Fruit fly (Drosophila melanogaster) whole organism, embryonic: Measurements from ENCODE around the gene CG9171.
A peak's percentile ranks its signal among the peaks of the same experiment; 100 is the strongest.

ENCODE experiments used
- Aef1 ChIP-seq: fragments of 200-800 bp; sonication (Bioruptor generic); IDR thresholded peaks from 3 replicates; pipeline ENCODE4 v1.3.6; 2022; ENCODE audit warnings: missing biosample characterization, missing genetic modification characterization
- BEAF-32 ChIP-seq: fragments of 200-800 bp; sonication (Bioruptor generic); optimal IDR thresholded peaks from 3 replicates; lab custom pipeline; 2017; ENCODE audit warnings: missing biosample characterization, missing genetic modification characterization, mild to moderate bottlenecking, moderate library complexity, missing genetic modification reagents
- C15 ChIP-seq: fragments of 200-800 bp; sonication (Bioruptor generic); IDR thresholded peaks from 3 replicates; pipeline ENCODE4 v1.3.6; 2022; ENCODE audit warnings: missing biosample characterization, missing genetic modification characterization
- CG10321 ChIP-seq: fragments of 200-800 bp; sonication (Bioruptor generic); IDR thresholded peaks from 2 replicates; pipeline ENCODE4 v1.3.6; 2022; ENCODE audit warnings: missing biosample characterization, missing genetic modification characterization
- CG12155 ChIP-seq: fragments of 200-800 bp; sonication (Bioruptor generic); optimal IDR thresholded peaks from 3 replicates; lab custom pipeline; 2016; ENCODE audit warnings: missing biosample characterization, missing genetic modification characterization
- CG12219 ChIP-seq: fragments of 200-800 bp; sonication (Bioruptor generic); optimal IDR thresholded peaks from 3 replicates; lab custom pipeline; 2018; ENCODE audit warnings: missing biosample characterization, mild to moderate bottlenecking, missing genetic modification characterization
- CG12391 ChIP-seq: fragments of 200-800 bp; sonication (Bioruptor generic); optimal IDR thresholded peaks from 3 replicates; lab custom pipeline; 2018; ENCODE audit warnings: missing biosample characterization, mild to moderate bottlenecking, missing genetic modification characterization, moderate library complexity
- CG13123 ChIP-seq: fragments of 200-800 bp; sonication (Bioruptor generic); optimal IDR thresholded peaks from 2 replicates; lab custom pipeline; 2016; ENCODE audit warnings: missing biosample characterization, missing genetic modification characterization
- CG16813 ChIP-seq: fragments of 200-800 bp; sonication (Bioruptor generic); IDR thresholded peaks from 3 replicates; pipeline ENCODE4 v1.3.6; 2022; ENCODE audit warnings: missing biosample characterization, missing genetic modification characterization; ENCODE audit not compliant: partially characterized antibody
- CG1792 ChIP-seq: fragments of 200-800 bp; sonication (Bioruptor generic); optimal IDR thresholded peaks from 2 replicates; lab custom pipeline; 2016; ENCODE audit warnings: missing biosample characterization, missing genetic modification characterization
- CG2875 ChIP-seq: fragments of 200-800 bp; sonication (Bioruptor generic); optimal IDR thresholded peaks from 2 replicates; lab custom pipeline; 2017; ENCODE audit warnings: missing biosample characterization, mild to moderate bottlenecking, missing genetic modification characterization, missing genetic modification reagents
- CG3065 ChIP-seq: fragments of 200-800 bp; sonication (Bioruptor generic); optimal IDR thresholded peaks from 2 replicates; lab custom pipeline; 2016; ENCODE audit warnings: missing biosample characterization, missing genetic modification characterization
- CG3281 ChIP-seq: fragments of 200-800 bp; sonication (Bioruptor generic); optimal IDR thresholded peaks from 3 replicates; lab custom pipeline; 2017; ENCODE audit warnings: missing biosample characterization, mild to moderate bottlenecking, missing genetic modification characterization
- CG34376 ChIP-seq: fragments of 200-800 bp; sonication (Bioruptor generic); optimal IDR thresholded peaks from 2 replicates; lab custom pipeline; 2018; ENCODE audit warnings: missing biosample characterization, mild to moderate bottlenecking, missing genetic modification characterization
- CG6689 ChIP-seq: fragments of 200-800 bp; sonication (Bioruptor generic); IDR thresholded peaks from 2 replicates; pipeline ENCODE4 v1.3.6; 2022; ENCODE audit warnings: missing biosample characterization, missing genetic modification characterization
- CG6854 ChIP-seq: fragments of 200-800 bp; sonication (Bioruptor generic); optimal IDR thresholded peaks from 3 replicates; lab custom pipeline; 2017; ENCODE audit warnings: missing biosample characterization, mild to moderate bottlenecking, missing genetic modification characterization
- CG7271 ChIP-seq: fragments of 200-800 bp; sonication (Bioruptor generic); optimal IDR thresholded peaks from 2 replicates; lab custom pipeline; 2018; ENCODE audit warnings: missing biosample characterization, mild to moderate bottlenecking, missing genetic modification characterization, moderate library complexity
- CG7357 ChIP-seq: fragments of 200-800 bp; sonication (Bioruptor generic); IDR thresholded peaks from 3 replicates; pipeline ENCODE4 v1.3.6; 2022; ENCODE audit warnings: missing biosample characterization, missing genetic modification characterization
- CHES-1-like ChIP-seq: fragments of 200-800 bp; sonication (Bioruptor generic); optimal IDR thresholded peaks from 2 replicates; lab custom pipeline; 2016; ENCODE audit warnings: missing biosample characterization, missing genetic modification characterization
- CkIIα-i1 ChIP-seq: fragments of 200-800 bp; sonication (Bioruptor generic); IDR thresholded peaks from 2 replicates; pipeline ENCODE4 v1.3.6; 2022; ENCODE audit warnings: missing biosample characterization, missing genetic modification characterization
- Deaf1 ChIP-seq: fragments of 200-800 bp; optimal IDR thresholded peaks from 3 replicates; lab custom pipeline; 2019; ENCODE audit warnings: missing biosample characterization, mild to moderate bottlenecking, missing genetic modification characterization, moderate library complexity
- Dref ChIP-seq: fragments of 200-800 bp; sonication (Bioruptor generic); IDR thresholded peaks from 2 replicates; pipeline ENCODE4 v1.3.6; 2022; ENCODE audit warnings: missing biosample characterization, missing genetic modification characterization
- Drgx ChIP-seq: fragments of 200-800 bp; sonication (Bioruptor generic); IDR thresholded peaks from 2 replicates; pipeline ENCODE4 v1.3.6; 2022; ENCODE audit warnings: missing biosample characterization, missing genetic modification characterization
- Fer2 ChIP-seq: fragments of 200-800 bp; sonication (Bioruptor generic); optimal IDR thresholded peaks from 2 replicates; lab custom pipeline; 2018; ENCODE audit warnings: missing biosample characterization, mild to moderate bottlenecking, missing genetic modification characterization, moderate library complexity
- Hmr ChIP-seq: fragments of 200-800 bp; sonication (Bioruptor generic); optimal IDR thresholded peaks from 3 replicates; lab custom pipeline; 2017; ENCODE audit warnings: mild to moderate bottlenecking, missing biosample characterization, missing genetic modification reagents, missing genetic modification characterization
- Hr3 ChIP-seq: fragments of 200-800 bp; sonication (Bioruptor generic); optimal IDR thresholded peaks from 3 replicates; lab custom pipeline; 2016; ENCODE audit warnings: missing biosample characterization, missing genetic modification characterization
- Mes4 ChIP-seq: fragments of 200-800 bp; sonication (Bioruptor generic); optimal IDR thresholded peaks from 2 replicates; lab custom pipeline; 2016; ENCODE audit warnings: missing biosample characterization, missing genetic modification characterization
- Myb ChIP-seq: fragments of 200-800 bp; sonication (Bioruptor generic); optimal IDR thresholded peaks from 2 replicates; lab custom pipeline; 2016; ENCODE audit warnings: missing biosample characterization, missing genetic modification characterization
- Rfx ChIP-seq: fragments of 200-800 bp; sonication (Bioruptor generic); IDR thresholded peaks from 2 replicates; pipeline ENCODE4 v1.3.6; 2022; ENCODE audit warnings: missing biosample characterization, missing genetic modification characterization
- Scr ChIP-seq: fragments of 200-800 bp; sonication (Bioruptor generic); IDR thresholded peaks from 2 replicates; pipeline ENCODE4 v1.3.6; 2022; ENCODE audit warnings: missing biosample characterization, missing genetic modification characterization; ENCODE audit not compliant: partially characterized antibody
- bcd ChIP-seq: fragments of 200-800 bp; sonication (Bioruptor generic); optimal IDR thresholded peaks from 2 replicates; lab custom pipeline; 2017; ENCODE audit warnings: missing biosample characterization, mild to moderate bottlenecking, missing genetic modification characterization
- cato ChIP-seq: fragments of 200-800 bp; sonication (Bioruptor generic); optimal IDR thresholded peaks from 2 replicates; lab custom pipeline; 2016; ENCODE audit warnings: missing biosample characterization, missing genetic modification characterization, borderline replicate concordance
- chinmo ChIP-seq: fragments of 200-800 bp; sonication (Bioruptor generic); IDR thresholded peaks from 4 replicates; pipeline ENCODE4 v1.3.6; 2022; ENCODE audit warnings: missing biosample characterization, missing genetic modification characterization; ENCODE audit not compliant: partially characterized antibody
- dpn ChIP-seq, 2 experiments: fragments of 200-800 bp; sonication (Bioruptor generic); optimal IDR thresholded peaks; 3 replicates each; lab custom pipeline; 2016; ENCODE audit warnings: missing biosample characterization in 2 of 2, missing genetic modification characterization in 2 of 2
- emc ChIP-seq: fragments of 200-800 bp; sonication (Bioruptor generic); optimal IDR thresholded peaks from 2 replicates; lab custom pipeline; 2016; ENCODE audit warnings: missing biosample characterization, missing genetic modification characterization
- eyg ChIP-seq: fragments of 200-800 bp; sonication (Bioruptor generic); optimal IDR thresholded peaks from 3 replicates; lab custom pipeline; 2016; ENCODE audit warnings: missing biosample characterization, missing genetic modification characterization
- gcm ChIP-seq: fragments of 200-800 bp; sonication (Bioruptor generic); optimal IDR thresholded peaks from 2 replicates; lab custom pipeline; 2019; ENCODE audit warnings: missing biosample characterization, mild to moderate bottlenecking, missing genetic modification characterization, moderate library complexity
- grau ChIP-seq: fragments of 200-800 bp; optimal IDR thresholded peaks from 3 replicates; lab custom pipeline; 2019; ENCODE audit warnings: missing biosample characterization, mild to moderate bottlenecking, missing genetic modification characterization, moderate library complexity
- klu ChIP-seq: fragments of 200-800 bp; sonication (Bioruptor generic); IDR thresholded peaks from 2 replicates; pipeline ENCODE4 v1.3.6; 2022; ENCODE audit warnings: missing biosample characterization, missing genetic modification characterization
- lbe ChIP-seq: fragments of 200-800 bp; sonication (Bioruptor generic); optimal IDR thresholded peaks from 2 replicates; lab custom pipeline; 2016; ENCODE audit warnings: missing biosample characterization, mild to moderate bottlenecking, missing genetic modification characterization
- org-1 ChIP-seq: fragments of 200-800 bp; sonication (Bioruptor generic); optimal IDR thresholded peaks from 2 replicates; lab custom pipeline; 2017; ENCODE audit warnings: missing biosample characterization, missing genetic modification characterization
- prd ChIP-seq, 3 experiments: fragments of >200 bp in 2 of 3; fragments of 200-800 bp in 1 of 3; sonication (Bioruptor generic) in 1 of 3; optimal IDR thresholded peaks in 2 of 3; IDR thresholded peaks in 1 of 3; 2 replicates in 2 of 3; 3 replicates in 1 of 3; pipeline versions ENCODE4 v1.3.6 to Lab custom; 2017 to 2022; ENCODE audit warnings: missing biosample characterization in 1 of 3, missing genetic modification characterization in 1 of 3
- pum ChIP-seq: fragments of 200-800 bp; sonication (Bioruptor generic); optimal IDR thresholded peaks from 2 replicates; lab custom pipeline; 2016; ENCODE audit warnings: missing biosample characterization, missing genetic modification characterization
- rib ChIP-seq: fragments of 200-800 bp; sonication (Bioruptor generic); IDR thresholded peaks from 2 replicates; pipeline ENCODE4 v1.3.6; 2022; ENCODE audit warnings: missing biosample characterization, missing genetic modification characterization
- ro ChIP-seq: fragments of 200-800 bp; sonication (Bioruptor generic); IDR thresholded peaks from 2 replicates; pipeline ENCODE4 v1.3.6; 2022; ENCODE audit warnings: missing biosample characterization, missing genetic modification characterization
- row ChIP-seq: fragments of 200-800 bp; sonication (Bioruptor generic); IDR thresholded peaks from 3 replicates; pipeline ENCODE4 v1.3.6; 2022; ENCODE audit warnings: missing biosample characterization, missing genetic modification characterization
- salm ChIP-seq: fragments of 200-800 bp; sonication (Bioruptor generic); optimal IDR thresholded peaks from 2 replicates; lab custom pipeline; 2018; ENCODE audit warnings: missing biosample characterization, mild to moderate bottlenecking, missing genetic modification characterization
- sisA ChIP-seq: fragments of 200-800 bp; sonication (Bioruptor generic); IDR thresholded peaks from 2 replicates; pipeline ENCODE4 v1.3.6; 2022; ENCODE audit warnings: missing biosample characterization, missing genetic modification characterization
- sob ChIP-seq: fragments of 200-800 bp; sonication (Bioruptor generic); IDR thresholded peaks from 2 replicates; pipeline ENCODE4 v1.3.6; 2022; ENCODE audit warnings: missing biosample characterization, missing genetic modification characterization
- tap ChIP-seq: fragments of 200-800 bp; optimal IDR thresholded peaks from 3 replicates; lab custom pipeline; 2019; ENCODE audit warnings: missing biosample characterization, mild to moderate bottlenecking, missing genetic modification characterization, moderate library complexity
- usp ChIP-seq: fragments of >200 bp; optimal IDR thresholded peaks from 2 replicates; lab custom pipeline; 2017; ENCODE audit warnings: missing biosample characterization, missing genetic modification characterization

CG9171 gene

dm6 chr2L:5771179-5771578 is 28.9 kb downstream of the CG9171 start (continued):
- TF ChIP-seq Rfx: peak; percentile 85
- TF ChIP-seq Deaf1 (tag; lab: Kevin White, UChicago): no peak
- TF ChIP-seq chinmo: 0 out of 4 replicates have a peak, but pooled peaks have one; percentile 8
- no peak for TF ChIP-seq C15 (GFP tag; lab: Robert Waterston, UW)
- TF ChIP-seq grau (tag; lab: Kevin White, UChicago): no peak
- TF ChIP-seq Dref: no peak
- peak; percentile 32 to 53 for TF ChIP-seq dpn (GFP tag; optimal IDR thresholded peaks at IDR 0.05; lab: Kevin White, UChicago)
- peak in 1 of 2 experiments; percentile 89 for TF ChIP-seq prd (optimal IDR thresholded peaks at IDR 0.05; lab: Kevin White, UChicago)
- peak; percentile 71 for TF ChIP-seq prd (GFP tag; IDR thresholded peaks at IDR 0.05; lab: Robert Waterston, UW)
- TF ChIP-seq CG7271 (tag; lab: Kevin White, UChicago): no peak
- TF ChIP-seq Hr3 (GFP tag; lab: Kevin White, UChicago): peak; percentile 8
- TF ChIP-seq CG3281 (GFP tag; lab: Kevin White, UChicago): no peak
- TF ChIP-seq CG2875 (GFP tag; lab: Kevin White, UChicago): no peak
- TF ChIP-seq gcm (GFP tag; lab: Kevin White, UChicago): no peak
- TF ChIP-seq CG3065: peak; percentile 38
- peak; percentile 60 for TF ChIP-seq CG16813 (GFP tag; lab: Robert Waterston, UW)
- no peak for TF ChIP-seq CHES-1-like (GFP tag; lab: Kevin White, UChicago)
- peak; percentile 70 for TF ChIP-seq CG6854 (GFP tag; lab: Kevin White, UChicago)
- no peak for TF ChIP-seq CG12219 (GFP tag; lab: Kevin White, UChicago)
- TF ChIP-seq cato (GFP tag; lab: Kevin White, UChicago): no peak
- TF ChIP-seq BEAF-32 (GFP tag; lab: Kevin White, UChicago): no peak
- TF ChIP-seq pum (GFP tag; lab: Kevin White, UChicago): no peak
- TF ChIP-seq CG6689: no peak
- TF ChIP-seq CG7357 (GFP tag; lab: Robert Waterston, UW): no peak
- TF ChIP-seq Scr (GFP tag; lab: Robert Waterston, UW): 0 out of 2 replicates have a peak, but pooled peaks have one; percentile 30
- no peak for TF ChIP-seq row
- no peak for TF ChIP-seq eyg (GFP tag; lab: Kevin White, UChicago)
- TF ChIP-seq emc (GFP tag; lab: Kevin White, UChicago): no peak
- TF ChIP-seq Fer2 (tag; lab: Kevin White, UChicago): no peak
- TF ChIP-seq tap (tag; lab: Kevin White, UChicago): no peak
- TF ChIP-seq CG12155 (GFP tag; lab: Kevin White, UChicago): no peak
- TF ChIP-seq salm: no peak
- peak; percentile 22 for TF ChIP-seq Myb (GFP tag; lab: Kevin White, UChicago)
- TF ChIP-seq usp: no peak
- no peak for TF ChIP-seq CG34376 (GFP tag; lab: Kevin White, UChicago)
- peak; percentile 41 for TF ChIP-seq bcd (GFP tag; lab: Kevin White, UChicago)
- TF ChIP-seq CkIIα-i1 (GFP tag; lab: Robert Waterston, UW): no peak
- TF ChIP-seq Aef1: peak; percentile 43; the same call in 2 of the 3 replicates
- no peak for TF ChIP-seq klu (GFP tag; lab: Robert Waterston, UW)
- no peak for TF ChIP-seq Mes4 (GFP tag; lab: Kevin White, UChicago)
- TF ChIP-seq lbe: no peak
- no peak for TF ChIP-seq CG10321
- no peak for TF ChIP-seq Drgx (GFP tag; lab: Robert Waterston, UW)
- TF ChIP-seq sisA (GFP tag; lab: Robert Waterston, UW): peak; percentile 69
- TF ChIP-seq Hmr: no peak
- TF ChIP-seq sob (GFP tag; lab: Robert Waterston, UW): peak; percentile 38; the same call in 1 of the 2 replicates
- TF ChIP-seq org-1 (GFP tag; lab: Kevin White, UChicago): no peak
- TF ChIP-seq CG12391 (tag; lab: Kevin White, UChicago): no peak
- TF ChIP-seq CG1792: no peak
- TF ChIP-seq rib (GFP tag; lab: Robert Waterston, UW): no peak
- no peak; the same call in 1 of the 2 replicates for TF ChIP-seq ro
- no peak for TF ChIP-seq CG13123 (GFP tag; lab: Kevin White, UChicago)
